Fruit fly (Drosophila melanogaster) whole organism, embryonic: ENCODE results near the gene Efhc1.1.

Source experiments
- Atf-2 ChIP-seq: fragments of 200-800 bp; sonication (Bioruptor generic); optimal IDR thresholded peaks from 2 replicates; lab custom pipeline; 2016; ENCODE audit warnings: missing biosample characterization, missing genetic modification characterization
- BtbVII ChIP-seq: fragments of 200-800 bp; sonication (Bioruptor generic); optimal IDR thresholded peaks from 3 replicates; lab custom pipeline; 2017; ENCODE audit warnings: missing biosample characterization, mild to moderate bottlenecking, missing genetic modification characterization
- CG10462 ChIP-seq: fragments of 200-800 bp; sonication (Bioruptor generic); optimal IDR thresholded peaks from 2 replicates; lab custom pipeline; 2016; ENCODE audit warnings: missing biosample characterization, missing genetic modification characterization
- CG10979 ChIP-seq: fragments of 200-800 bp; sonication (Bioruptor generic); optimal IDR thresholded peaks from 2 replicates; lab custom pipeline; 2018; ENCODE audit warnings: missing biosample characterization, mild to moderate bottlenecking, missing genetic modification characterization, moderate library complexity
- CG11723 ChIP-seq: fragments of 200-800 bp; sonication (Bioruptor generic); optimal IDR thresholded peaks from 2 replicates; lab custom pipeline; 2017; ENCODE audit warnings: missing biosample characterization, mild to moderate bottlenecking, missing genetic modification characterization
- CG12155 ChIP-seq: fragments of 200-800 bp; sonication (Bioruptor generic); optimal IDR thresholded peaks from 3 replicates; lab custom pipeline; 2016; ENCODE audit warnings: missing biosample characterization, missing genetic modification characterization
- CG12299 ChIP-seq: fragments of 200-800 bp; sonication (Bioruptor generic); optimal IDR thresholded peaks from 2 replicates; lab custom pipeline; 2018; ENCODE audit warnings: missing biosample characterization, mild to moderate bottlenecking, missing genetic modification characterization
- CG13775 ChIP-seq: fragments of 200-800 bp; sonication (Bioruptor generic); optimal IDR thresholded peaks from 3 replicates; lab custom pipeline; 2017; ENCODE audit warnings: missing biosample characterization, mild to moderate bottlenecking, missing genetic modification characterization
- CG17912 ChIP-seq: fragments of 200-800 bp; sonication (Bioruptor generic); optimal IDR thresholded peaks from 2 replicates; lab custom pipeline; 2018; ENCODE audit warnings: missing biosample characterization, mild to moderate bottlenecking, missing genetic modification characterization
- CG18011 ChIP-seq: fragments of 200-800 bp; sonication (Bioruptor generic); optimal IDR thresholded peaks from 2 replicates; lab custom pipeline; 2017; ENCODE audit warnings: missing biosample characterization, missing genetic modification characterization, mild to moderate bottlenecking, moderate library complexity, missing genotype
- CG2129 ChIP-seq: fragments of 200-800 bp; sonication (Bioruptor generic); IDR thresholded peaks from 2 replicates; pipeline ENCODE4 v1.3.6; 2022; ENCODE audit warnings: missing biosample characterization, missing genetic modification characterization; ENCODE audit not compliant: partially characterized antibody
- CG31441 ChIP-seq: fragments of 200-800 bp; sonication (Bioruptor generic); IDR thresholded peaks from 2 replicates; pipeline ENCODE4 v1.3.6; 2022; ENCODE audit warnings: missing biosample characterization, missing genetic modification characterization
- CG32772 ChIP-seq: fragments of 200-800 bp; sonication (Bioruptor generic); IDR thresholded peaks from 2 replicates; pipeline ENCODE4 v1.3.6; 2022; ENCODE audit warnings: missing biosample characterization, missing genetic modification characterization
- CG6689 ChIP-seq: fragments of 200-800 bp; sonication (Bioruptor generic); IDR thresholded peaks from 2 replicates; pipeline ENCODE4 v1.3.6; 2022; ENCODE audit warnings: missing biosample characterization, missing genetic modification characterization
- CG7556 ChIP-seq: fragments of 200-800 bp; sonication (Bioruptor generic); optimal IDR thresholded peaks from 2 replicates; lab custom pipeline; 2017; ENCODE audit warnings: missing biosample characterization, mild to moderate bottlenecking, missing genetic modification characterization
- CG7839 ChIP-seq: fragments of 200-800 bp; sonication (Bioruptor generic); optimal IDR thresholded peaks from 3 replicates; lab custom pipeline; 2018; ENCODE audit warnings: missing biosample characterization, mild to moderate bottlenecking, missing genetic modification characterization, moderate library complexity
- CG7928 ChIP-seq: fragments of 200-800 bp; sonication (Bioruptor generic); optimal IDR thresholded peaks from 2 replicates; lab custom pipeline; 2017; ENCODE audit warnings: missing biosample characterization, mild to moderate bottlenecking, missing genetic modification characterization
- CG8281 ChIP-seq: fragments of 200-800 bp; sonication (Bioruptor generic); optimal IDR thresholded peaks from 2 replicates; lab custom pipeline; 2018; ENCODE audit warnings: missing biosample characterization, mild to moderate bottlenecking, missing genetic modification characterization, moderate library complexity
- E2f2 ChIP-seq: fragments of 200-800 bp; sonication (Bioruptor generic); IDR thresholded peaks from 2 replicates; pipeline ENCODE4 v1.3.6; 2022; ENCODE audit warnings: missing biosample characterization, missing genetic modification characterization
- GATAe ChIP-seq: fragments of 200-800 bp; sonication (Bioruptor generic); conservative IDR thresholded peaks from 2 replicates; pipeline ENCODE4 v1.3.6; 2022; ENCODE audit warnings: missing biosample characterization, missing genetic modification characterization
- Hey ChIP-seq: fragments of 200-800 bp; sonication (Bioruptor generic); optimal IDR thresholded peaks from 3 replicates; lab custom pipeline; 2018; ENCODE audit warnings: missing biosample characterization, mild to moderate bottlenecking, missing genetic modification characterization
- Hr3 ChIP-seq: fragments of 200-800 bp; sonication (Bioruptor generic); optimal IDR thresholded peaks from 3 replicates; lab custom pipeline; 2016; ENCODE audit warnings: missing biosample characterization, missing genetic modification characterization
- Mad ChIP-seq: fragments of 200-800 bp; sonication (Bioruptor generic); optimal IDR thresholded peaks from 2 replicates; lab custom pipeline; 2016; ENCODE audit warnings: missing biosample characterization, missing genetic modification characterization
- NfI ChIP-seq: fragments of 200-800 bp; sonication (Bioruptor generic); optimal IDR thresholded peaks from 3 replicates; lab custom pipeline; 2018; ENCODE audit warnings: missing biosample characterization, mild to moderate bottlenecking, missing genetic modification characterization, moderate library complexity
- Optix ChIP-seq: fragments of 200-800 bp; sonication (Bioruptor generic); IDR thresholded peaks from 3 replicates; pipeline ENCODE4 v1.3.6; 2022; ENCODE audit warnings: missing biosample characterization, missing genetic modification characterization
- PHDP ChIP-seq: fragments of 200-800 bp; sonication (Bioruptor generic); optimal IDR thresholded peaks from 3 replicates; lab custom pipeline; 2018; ENCODE audit warnings: missing biosample characterization, mild to moderate bottlenecking, missing genetic modification characterization, moderate library complexity
- Rfx ChIP-seq: fragments of 200-800 bp; sonication (Bioruptor generic); IDR thresholded peaks from 2 replicates; pipeline ENCODE4 v1.3.6; 2022; ENCODE audit warnings: missing biosample characterization, missing genetic modification characterization
- Ssrp ChIP-seq: fragments of 200-800 bp; sonication (Bioruptor generic); optimal IDR thresholded peaks from 2 replicates; lab custom pipeline; 2018; ENCODE audit warnings: missing biosample characterization, mild to moderate bottlenecking, missing genetic modification characterization, moderate library complexity
- ab ChIP-seq: fragments of 200-800 bp; sonication (Bioruptor generic); optimal IDR thresholded peaks from 2 replicates; lab custom pipeline; 2016; ENCODE audit warnings: missing biosample characterization, missing genetic modification characterization
- ato ChIP-seq: fragments of 200-800 bp; sonication (Bioruptor generic); IDR thresholded peaks from 2 replicates; pipeline ENCODE4 v1.3.6; 2022; ENCODE audit warnings: missing biosample characterization, missing genetic modification characterization; ENCODE audit not compliant: partially characterized antibody
- bigmax ChIP-seq: fragments of 200-800 bp; sonication (Bioruptor generic); optimal IDR thresholded peaks from 2 replicates; lab custom pipeline; 2018; ENCODE audit warnings: missing biosample characterization, mild to moderate bottlenecking, missing genetic modification characterization
- btn ChIP-seq: fragments of 200-800 bp; sonication (Bioruptor generic); optimal IDR thresholded peaks from 2 replicates; lab custom pipeline; 2016; ENCODE audit warnings: missing biosample characterization, missing genetic modification characterization
- en ChIP-seq: fragments of 200-800 bp; sonication (Bioruptor generic); optimal IDR thresholded peaks from 2 replicates; lab custom pipeline; 2016; ENCODE audit warnings: missing biosample characterization, missing genetic modification characterization
- ewg ChIP-seq: fragments of 200-800 bp; sonication (Bioruptor generic); optimal IDR thresholded peaks from 3 replicates; lab custom pipeline; 2017; ENCODE audit warnings: mild to moderate bottlenecking, missing biosample characterization, missing genetic modification reagents, missing genetic modification characterization
- fd64A ChIP-seq: fragments of 200-800 bp; sonication (Bioruptor generic); optimal IDR thresholded peaks from 3 replicates; lab custom pipeline; 2018; ENCODE audit warnings: missing biosample characterization, mild to moderate bottlenecking, missing genetic modification characterization
- fd96Cb ChIP-seq: fragments of 200-800 bp; sonication (Bioruptor generic); optimal IDR thresholded peaks from 2 replicates; lab custom pipeline; 2018; ENCODE audit warnings: missing biosample characterization, mild to moderate bottlenecking, missing genetic modification characterization, moderate library complexity
- gce ChIP-seq: fragments of 200-800 bp; sonication (Bioruptor generic); IDR thresholded peaks from 3 replicates; pipeline ENCODE4 v1.3.6; 2022; ENCODE audit warnings: missing biosample characterization, missing genetic modification characterization
- her ChIP-seq: fragments of 200-800 bp; sonication (Bioruptor generic); optimal IDR thresholded peaks from 2 replicates; lab custom pipeline; 2016; ENCODE audit warnings: missing biosample characterization, missing genetic modification characterization
- ken ChIP-seq: fragments of 200-800 bp; sonication (Bioruptor generic); IDR thresholded peaks from 3 replicates; pipeline ENCODE4 v1.3.6; 2022; ENCODE audit warnings: missing biosample characterization, missing genetic modification characterization
- lab ChIP-seq: fragments of 200-800 bp; sonication (Bioruptor generic); optimal IDR thresholded peaks from 3 replicates; lab custom pipeline; 2017; ENCODE audit warnings: missing biosample characterization, missing genetic modification characterization, mild to moderate bottlenecking, moderate library complexity, missing genetic modification reagents
- mam ChIP-seq: fragments of 200-800 bp; sonication (Bioruptor generic); optimal IDR thresholded peaks from 3 replicates; lab custom pipeline; 2016; ENCODE audit warnings: missing biosample characterization, missing genetic modification characterization
- peb ChIP-seq: fragments of 200-800 bp; sonication (Bioruptor generic); IDR thresholded peaks from 2 replicates; pipeline ENCODE4 v1.3.6; 2022; ENCODE audit warnings: missing biosample characterization, missing genetic modification characterization
- pfk ChIP-seq: fragments of 200-800 bp; sonication (Bioruptor generic); optimal IDR thresholded peaks from 2 replicates; lab custom pipeline; 2018; ENCODE audit warnings: missing biosample characterization, mild to moderate bottlenecking, missing genetic modification characterization, moderate library complexity
- pzg ChIP-seq: fragments of 200-800 bp; sonication (Bioruptor generic); optimal IDR thresholded peaks from 3 replicates; lab custom pipeline; 2018; ENCODE audit warnings: missing biosample characterization, mild to moderate bottlenecking, missing genetic modification characterization, moderate library complexity
- sisA ChIP-seq: fragments of 200-800 bp; sonication (Bioruptor generic); IDR thresholded peaks from 2 replicates; pipeline ENCODE4 v1.3.6; 2022; ENCODE audit warnings: missing biosample characterization, missing genetic modification characterization
- trh ChIP-seq: fragments of 200-800 bp; sonication (Bioruptor generic); optimal IDR thresholded peaks from 2 replicates; lab custom pipeline; 2016; ENCODE audit warnings: missing biosample characterization, missing genetic modification characterization
- unpg ChIP-seq: fragments of 200-800 bp; sonication (Bioruptor generic); optimal IDR thresholded peaks from 3 replicates; lab custom pipeline; 2018; ENCODE audit warnings: missing biosample characterization, mild to moderate bottlenecking, missing genetic modification characterization, moderate library complexity
- vfl ChIP-seq: fragments of 200-800 bp; sonication (Bioruptor generic); optimal IDR thresholded peaks from 2 replicates; lab custom pipeline; 2016; ENCODE audit warnings: missing biosample characterization, missing genetic modification characterization
- yki ChIP-seq: fragments of >200 bp; optimal IDR thresholded peaks from 3 replicates; lab custom pipeline; 2018
- z ChIP-seq: fragments of 200-800 bp; sonication (Bioruptor generic); IDR thresholded peaks from 3 replicates; pipeline ENCODE4 v1.3.6; 2022; ENCODE audit warnings: missing biosample characterization, missing genetic modification characterization
- zen2 ChIP-seq: fragments of 200-800 bp; sonication (Bioruptor generic); IDR thresholded peaks from 3 replicates; pipeline ENCODE4 v1.3.6; 2022; ENCODE audit warnings: missing biosample characterization, missing genetic modification characterization; ENCODE audit not compliant: partially characterized antibody

Efhc1.1 gene

DNA sequence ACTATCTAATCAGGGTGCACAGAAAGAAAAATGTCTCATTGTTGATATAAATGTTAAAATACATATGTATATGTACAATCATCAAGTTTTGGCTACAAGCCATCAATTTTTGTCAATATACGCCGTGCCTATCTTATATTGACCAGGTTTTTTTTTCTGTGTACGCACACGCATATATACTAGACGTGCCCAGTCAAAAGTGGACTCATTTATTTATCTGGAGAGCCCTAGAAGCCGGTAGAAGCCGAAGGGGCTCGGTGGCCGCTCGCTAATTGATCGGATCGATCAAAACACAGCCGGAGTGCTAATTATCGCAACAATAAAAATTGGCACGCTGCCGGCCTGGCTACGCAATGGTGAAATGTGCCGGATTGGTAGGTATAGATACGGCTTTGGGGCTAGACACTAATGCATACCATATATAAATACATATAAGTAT, 43.2 kb downstream of the Efhc1.1 start (continued):
- TF ChIP-seq CG32772 (GFP tag; lab: Robert Waterston, UW) (peak; percentile 69), vfl (peak; percentile 60), CG17912 (GFP tag; lab: Kevin White, UChicago) (no peak), ab (GFP tag; lab: Kevin White, UChicago) (peak; percentile 4), ken (GFP tag; lab: Robert Waterston, UW) (peak; percentile 46; the same call in 1 of the 3 replicates), CG7839 (tag; lab: Kevin White, UChicago) (peak; percentile 77), CG7556 (GFP tag; lab: Kevin White, UChicago) (peak; percentile 66), CG6689 (GFP tag; lab: Robert Waterston, UW) (peak; percentile 60), CG7928 (GFP tag; lab: Kevin White, UChicago) (peak; percentile 15), Rfx (GFP tag; lab: Robert Waterston, UW) (peak; percentile 92), Ssrp (tag; lab: Kevin White, UChicago) (peak; percentile 46), lab (GFP tag; lab: Kevin White, UChicago) (peak; percentile 90), fd96Cb (tag; lab: Kevin White, UChicago) (peak; percentile 55), Atf-2 (peak; percentile 3), Optix (0 out of 3 replicates have a peak, but pooled peaks have one; percentile 16), Hey (peak; percentile 57), bigmax (GFP tag; lab: Kevin White, UChicago) (peak; percentile 21), CG12155 (GFP tag; lab: Kevin White, UChicago) (peak; percentile 41), her (GFP tag; lab: Kevin White, UChicago) (peak; percentile 47), E2f2 (peak; percentile 36; the same call in 1 of the 2 replicates), fd64A (GFP tag; lab: Kevin White, UChicago) (no peak), CG13775 (peak; percentile 48), z (GFP tag; lab: Robert Waterston, UW) (no peak), gce (GFP tag; lab: Robert Waterston, UW) (no peak), GATAe (GFP tag; lab: Robert Waterston, UW) (peak; percentile 97), Mad (GFP tag; lab: Kevin White, UChicago) (peak; percentile 52), CG31441 (GFP tag; lab: Robert Waterston, UW) (peak; percentile 62; the same call in 1 of the 2 replicates), ewg (GFP tag; lab: Kevin White, UChicago) (peak; percentile 33), CG8281 (tag; lab: Kevin White, UChicago) (peak; percentile 44), CG18011 (peak; percentile 48), yki (lab: Kevin White, UChicago) (no peak), ato (GFP tag; lab: Robert Waterston, UW) (no peak), pzg (GFP tag; lab: Kevin White, UChicago) (peak; percentile 7), peb (GFP tag; lab: Robert Waterston, UW) (no peak), en (GFP tag; lab: Kevin White, UChicago) (no peak), mam (GFP tag; lab: Kevin White, UChicago) (peak; percentile 69), CG2129 (no peak), CG10979 (tag; lab: Kevin White, UChicago) (peak; percentile 50), BtbVII (GFP tag; lab: Kevin White, UChicago) (peak; percentile 48), CG10462 (GFP tag; lab: Kevin White, UChicago) (no peak), zen2 (GFP tag; lab: Robert Waterston, UW) (no peak), CG12299 (tag; lab: Kevin White, UChicago) (peak; percentile 32), btn (no peak), trh (GFP tag; lab: Kevin White, UChicago) (peak; percentile 23), NfI (GFP tag; lab: Kevin White, UChicago) (peak; percentile 74), Hr3 (GFP tag; lab: Kevin White, UChicago) (peak; percentile 41), PHDP (tag; lab: Kevin White, UChicago) (peak; percentile 77), pfk (no peak), sisA (GFP tag; lab: Robert Waterston, UW) (peak; percentile 72), CG11723 (no peak), unpg (GFP tag; lab: Kevin White, UChicago) (peak; percentile 77)
